Fruit fly (Drosophila melanogaster): ENCODE data around the gene neur.

DNA sequence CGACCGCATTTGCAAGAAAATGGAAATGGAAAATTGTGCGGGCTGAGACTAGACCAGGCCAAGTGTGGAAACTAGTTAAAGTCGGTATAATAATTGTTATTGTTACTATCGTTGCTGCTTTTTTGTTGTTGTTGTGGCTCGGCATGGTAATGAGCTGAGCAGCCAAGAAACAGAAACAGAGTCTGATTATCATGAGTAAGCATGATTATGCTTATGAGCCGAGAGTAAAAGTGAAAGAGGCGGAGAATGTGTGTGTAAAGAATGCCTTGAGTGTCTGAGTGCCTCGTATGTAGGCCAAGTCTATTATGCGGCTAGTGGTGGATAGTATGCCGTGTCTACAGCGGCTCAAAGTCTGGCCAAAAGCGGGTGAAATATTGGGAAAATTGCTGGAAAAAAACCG lies 68.6 kb downstream of the neur start:
- TF ChIP-seq psq (optimal IDR thresholded peaks at IDR 0.05) (no peak), EcR (GFP tag; optimal IDR thresholded peaks at IDR 0.05) (no peak), usp (GFP tag; optimal IDR thresholded peaks at IDR 0.05) (no peak), pan (optimal IDR thresholded peaks at IDR 0.05) (no peak)
